Fruit fly (Drosophila melanogaster) whole organism, embryonic: ENCODE measurements around the gene Rab8.

Experiments used
- BtbVII ChIP-seq: fragments of 200-800 bp; sonication (Bioruptor generic); optimal IDR thresholded peaks from 3 replicates; lab custom pipeline; 2017; ENCODE audit warnings: missing biosample characterization, mild to moderate bottlenecking, missing genetic modification characterization
- Bteb2 ChIP-seq: fragments of 200-800 bp; sonication (Bioruptor generic); optimal IDR thresholded peaks from 2 replicates; lab custom pipeline; 2016; ENCODE audit warnings: missing biosample characterization, missing genetic modification characterization
- CG1024 ChIP-seq: fragments of 200-800 bp; sonication (Bioruptor generic); IDR thresholded peaks from 2 replicates; pipeline ENCODE4 v1.3.6; 2022; ENCODE audit warnings: missing biosample characterization, missing genetic modification characterization
- CG10543 ChIP-seq: fragments of 200-800 bp; sonication (Bioruptor generic); optimal IDR thresholded peaks from 3 replicates; lab custom pipeline; 2017; ENCODE audit warnings: missing biosample characterization, mild to moderate bottlenecking, missing genetic modification characterization, moderate library complexity
- CG11247 ChIP-seq: fragments of 200-800 bp; sonication (Bioruptor generic); IDR thresholded peaks from 2 replicates; pipeline ENCODE4 v1.3.6; 2022; ENCODE audit warnings: missing biosample characterization, missing genetic modification characterization
- CG13296 ChIP-seq: fragments of 200-800 bp; sonication (Bioruptor generic); optimal IDR thresholded peaks from 3 replicates; lab custom pipeline; 2018; ENCODE audit warnings: missing biosample characterization, mild to moderate bottlenecking, missing genetic modification characterization
- CG13775 ChIP-seq: fragments of 200-800 bp; sonication (Bioruptor generic); optimal IDR thresholded peaks from 3 replicates; lab custom pipeline; 2017; ENCODE audit warnings: missing biosample characterization, mild to moderate bottlenecking, missing genetic modification characterization
- CG13894 ChIP-seq: fragments of 200-800 bp; sonication (Bioruptor generic); optimal IDR thresholded peaks from 3 replicates; lab custom pipeline; 2018; ENCODE audit warnings: missing biosample characterization, mild to moderate bottlenecking, missing genetic modification characterization, moderate library complexity
- CG15073 ChIP-seq: fragments of 200-800 bp; sonication (Bioruptor generic); optimal IDR thresholded peaks from 2 replicates; lab custom pipeline; 2016; ENCODE audit warnings: missing biosample characterization, missing genetic modification characterization
- CG16815 ChIP-seq: fragments of 200-800 bp; sonication (Bioruptor generic); optimal IDR thresholded peaks from 3 replicates; lab custom pipeline; 2017; ENCODE audit warnings: missing biosample characterization, mild to moderate bottlenecking, missing genetic modification characterization
- CG18599 ChIP-seq: fragments of 200-800 bp; sonication (Bioruptor generic); optimal IDR thresholded peaks from 3 replicates; lab custom pipeline; 2017; ENCODE audit warnings: missing biosample characterization, missing genetic modification characterization, mild to moderate bottlenecking, moderate library complexity, missing genetic modification reagents
- CG2129 ChIP-seq: fragments of 200-800 bp; sonication (Bioruptor generic); IDR thresholded peaks from 2 replicates; pipeline ENCODE4 v1.3.6; 2022; ENCODE audit warnings: missing biosample characterization, missing genetic modification characterization; ENCODE audit not compliant: partially characterized antibody
- CG31224 ChIP-seq: fragments of 200-800 bp; sonication (Bioruptor generic); IDR thresholded peaks from 2 replicates; pipeline ENCODE4 v1.3.6; 2022; ENCODE audit warnings: missing biosample characterization, missing genetic modification characterization
- CG34376 ChIP-seq: fragments of 200-800 bp; sonication (Bioruptor generic); optimal IDR thresholded peaks from 2 replicates; lab custom pipeline; 2018; ENCODE audit warnings: missing biosample characterization, mild to moderate bottlenecking, missing genetic modification characterization
- CG6791 ChIP-seq: fragments of 200-800 bp; sonication (Bioruptor generic); IDR thresholded peaks from 3 replicates; pipeline ENCODE4 v1.3.6; 2022; ENCODE audit warnings: missing biosample characterization, missing genetic modification characterization; ENCODE audit not compliant: partially characterized antibody
- CG8089 ChIP-seq: fragments of 200-800 bp; sonication (Bioruptor generic); optimal IDR thresholded peaks from 3 replicates; lab custom pipeline; 2016; ENCODE audit warnings: missing biosample characterization, missing genetic modification characterization
- CG8359 ChIP-seq: fragments of 200-800 bp; sonication (Bioruptor generic); optimal IDR thresholded peaks from 2 replicates; lab custom pipeline; 2017; ENCODE audit warnings: missing biosample characterization, mild to moderate bottlenecking, missing genetic modification characterization, borderline replicate concordance
- Chrac-16 ChIP-seq: fragments of 200-800 bp; sonication (Bioruptor generic); optimal IDR thresholded peaks from 3 replicates; lab custom pipeline; 2016; ENCODE audit warnings: missing biosample characterization, missing genetic modification characterization
- CrebB ChIP-seq: fragments of 200-800 bp; sonication (Bioruptor generic); optimal IDR thresholded peaks from 3 replicates; lab custom pipeline; 2018; ENCODE audit warnings: missing biosample characterization, mild to moderate bottlenecking, missing genetic modification characterization
- Deaf1 ChIP-seq: fragments of 200-800 bp; optimal IDR thresholded peaks from 3 replicates; lab custom pipeline; 2019; ENCODE audit warnings: missing biosample characterization, mild to moderate bottlenecking, missing genetic modification characterization, moderate library complexity
- Dip2 ChIP-seq: fragments of 200-800 bp; sonication (Bioruptor generic); IDR thresholded peaks from 2 replicates; pipeline ENCODE4 v1.3.6; 2022; ENCODE audit warnings: missing biosample characterization, missing genetic modification characterization
- Doc2 ChIP-seq: fragments of 200-800 bp; sonication (Bioruptor generic); IDR thresholded peaks from 2 replicates; pipeline ENCODE4 v1.3.6; 2022; ENCODE audit warnings: missing biosample characterization, missing genetic modification characterization
- Fer1 ChIP-seq: fragments of 200-800 bp; sonication (Bioruptor generic); optimal IDR thresholded peaks from 2 replicates; lab custom pipeline; 2017; ENCODE audit warnings: missing biosample characterization, mild to moderate bottlenecking, missing genetic modification characterization
- HLH4C ChIP-seq: fragments of 200-800 bp; sonication (Bioruptor generic); IDR thresholded peaks from 3 replicates; pipeline ENCODE4 v1.3.6; 2022; ENCODE audit warnings: missing biosample characterization, missing genetic modification characterization; ENCODE audit not compliant: partially characterized antibody
- Hmr ChIP-seq: fragments of 200-800 bp; sonication (Bioruptor generic); optimal IDR thresholded peaks from 3 replicates; lab custom pipeline; 2017; ENCODE audit warnings: mild to moderate bottlenecking, missing biosample characterization, missing genetic modification reagents, missing genetic modification characterization
- Lhr ChIP-seq: fragments of 200-800 bp; sonication (Bioruptor generic); optimal IDR thresholded peaks from 3 replicates; lab custom pipeline; 2017; ENCODE audit warnings: mild to moderate bottlenecking, missing biosample characterization, missing genetic modification reagents, missing genetic modification characterization
- MBD-R2 ChIP-seq: fragments of 200-800 bp; sonication (Bioruptor generic); IDR thresholded peaks from 2 replicates; pipeline ENCODE4 v1.3.6; 2022; ENCODE audit warnings: missing biosample characterization, missing genetic modification characterization
- Mad ChIP-seq: fragments of 200-800 bp; sonication (Bioruptor generic); optimal IDR thresholded peaks from 2 replicates; lab custom pipeline; 2016; ENCODE audit warnings: missing biosample characterization, missing genetic modification characterization
- Med ChIP-seq: fragments of 200-800 bp; sonication (Bioruptor generic); peaks from one replicate; lab custom pipeline; 2016; ENCODE audit warnings: missing biosample characterization, missing genetic modification characterization, mild to moderate bottlenecking, inconsistent platforms, moderate library complexity
- Pdp1 ChIP-seq, 2 experiments: fragments of 200-800 bp; sonication (Bioruptor generic); optimal IDR thresholded peaks; 3 replicates each; lab custom pipeline; 2016; ENCODE audit warnings: missing biosample characterization in 2 of 2, missing genetic modification characterization in 2 of 2, mild to moderate bottlenecking in 1 of 2, moderate library complexity in 1 of 2
- Rfx ChIP-seq: fragments of 200-800 bp; sonication (Bioruptor generic); IDR thresholded peaks from 2 replicates; pipeline ENCODE4 v1.3.6; 2022; ENCODE audit warnings: missing biosample characterization, missing genetic modification characterization
- ac ChIP-seq: fragments of 200-800 bp; sonication (Bioruptor generic); optimal IDR thresholded peaks from 3 replicates; lab custom pipeline; 2017; ENCODE audit warnings: missing biosample characterization, mild to moderate bottlenecking, missing genetic modification characterization
- bcd ChIP-seq: fragments of 200-800 bp; sonication (Bioruptor generic); optimal IDR thresholded peaks from 2 replicates; lab custom pipeline; 2017; ENCODE audit warnings: missing biosample characterization, mild to moderate bottlenecking, missing genetic modification characterization
- cg ChIP-seq: fragments of 200-800 bp; sonication (Bioruptor generic); optimal IDR thresholded peaks from 3 replicates; lab custom pipeline; 2019; ENCODE audit warnings: missing biosample characterization, mild to moderate bottlenecking, missing genetic modification characterization, moderate library complexity
- chinmo ChIP-seq: fragments of 200-800 bp; sonication (Bioruptor generic); IDR thresholded peaks from 4 replicates; pipeline ENCODE4 v1.3.6; 2022; ENCODE audit warnings: missing biosample characterization, missing genetic modification characterization; ENCODE audit not compliant: partially characterized antibody
- esg ChIP-seq: fragments of 200-800 bp; sonication (Bioruptor generic); conservative IDR thresholded peaks from 2 replicates; pipeline ENCODE4 v1.3.6; 2022; ENCODE audit warnings: missing biosample characterization, missing genetic modification characterization
- exex ChIP-seq: fragments of 200-800 bp; sonication (Bioruptor generic); optimal IDR thresholded peaks from 4 replicates; lab custom pipeline; 2018; ENCODE audit warnings: missing biosample characterization, mild to moderate bottlenecking, missing genetic modification characterization, moderate library complexity
- lab ChIP-seq: fragments of 200-800 bp; sonication (Bioruptor generic); optimal IDR thresholded peaks from 3 replicates; lab custom pipeline; 2017; ENCODE audit warnings: missing biosample characterization, missing genetic modification characterization, mild to moderate bottlenecking, moderate library complexity, missing genetic modification reagents
- mirr ChIP-seq: fragments of 200-800 bp; sonication (Bioruptor generic); optimal IDR thresholded peaks from 3 replicates; lab custom pipeline; 2018; ENCODE audit warnings: missing biosample characterization, mild to moderate bottlenecking, missing genetic modification characterization
- pan ChIP-seq, 4 experiments: fragments of >200 bp in 3 of 4; fragments of 200-800 bp in 1 of 4; sonication (Bioruptor generic) in 1 of 4; optimal IDR thresholded peaks in 3 of 4; IDR thresholded peaks in 1 of 4; 2 replicates each; pipeline versions ENCODE4 v1.3.6 to Lab custom; 2017 to 2022; ENCODE audit warnings: missing biosample characterization in 2 of 4, missing genetic modification characterization in 2 of 4, mixed read lengths in 1 of 4
- pfk ChIP-seq: fragments of 200-800 bp; sonication (Bioruptor generic); optimal IDR thresholded peaks from 2 replicates; lab custom pipeline; 2018; ENCODE audit warnings: missing biosample characterization, mild to moderate bottlenecking, missing genetic modification characterization, moderate library complexity
- sr ChIP-seq: fragments of 200-800 bp; sonication (Bioruptor generic); IDR thresholded peaks from 3 replicates; pipeline ENCODE4 v1.3.6; 2022; ENCODE audit warnings: missing biosample characterization, missing genetic modification characterization
- sug ChIP-seq: fragments of 200-800 bp; optimal IDR thresholded peaks from 2 replicates; lab custom pipeline; 2019; ENCODE audit warnings: missing biosample characterization, mild to moderate bottlenecking, missing genetic modification characterization, moderate library complexity
- trem ChIP-seq: fragments of 200-800 bp; optimal IDR thresholded peaks from 3 replicates; lab custom pipeline; 2019; ENCODE audit warnings: missing biosample characterization, mild to moderate bottlenecking, missing genetic modification characterization, moderate library complexity
- vvl ChIP-seq: fragments of 200-800 bp; sonication (Bioruptor generic); IDR thresholded peaks from 2 replicates; pipeline ENCODE4 v1.3.6; 2022; ENCODE audit warnings: missing biosample characterization, missing genetic modification characterization

Rab8 gene

DNA sequence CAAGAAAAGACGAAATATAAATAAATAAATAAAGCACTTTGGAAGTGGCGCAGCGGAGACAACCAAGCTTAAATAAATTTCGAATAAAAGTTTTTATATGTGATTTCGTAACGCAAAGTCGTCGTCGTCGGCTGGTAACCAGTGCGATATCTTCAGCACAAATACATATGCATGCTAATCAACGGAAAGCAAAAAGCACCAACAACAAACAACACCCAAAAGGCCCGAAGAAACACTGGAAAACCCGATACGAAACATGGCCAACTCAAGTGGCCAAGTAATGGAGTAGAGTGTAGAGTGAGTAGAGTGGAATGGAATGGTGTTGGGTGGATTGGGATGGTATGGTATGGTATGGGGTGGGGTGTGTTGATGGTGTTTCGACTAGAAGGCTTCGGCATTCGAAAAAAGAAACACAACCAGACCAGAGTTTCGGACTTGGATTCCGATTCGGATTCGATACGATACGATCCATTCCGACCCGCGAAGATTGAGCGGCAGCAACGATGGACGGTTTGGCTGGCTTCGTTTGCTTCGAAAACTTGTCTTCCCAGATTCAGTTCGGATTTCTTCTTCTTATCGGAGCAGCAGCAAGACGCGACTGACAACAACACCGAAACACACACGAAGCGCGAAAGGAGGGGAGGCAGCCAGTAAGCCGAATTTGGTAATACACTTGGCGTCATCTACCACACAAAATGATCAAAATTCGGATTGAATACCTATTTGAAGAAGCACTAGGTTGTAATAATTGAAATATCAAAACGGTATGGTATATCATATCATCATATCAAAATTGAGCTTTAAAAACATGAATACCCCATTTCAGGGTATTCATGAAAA is 31.9 kb upstream of the Rab8 start (continued):
- TF ChIP-seq Lhr (peak; percentile 61), Hmr (GFP tag; lab: Kevin White, UChicago) (peak; percentile 95), Mad (GFP tag; lab: Kevin White, UChicago) (peak; percentile 93), pan (optimal IDR thresholded peaks at IDR 0.05; lab: Kevin White, UChicago) (no peak), pan (GFP tag; optimal IDR thresholded peaks at IDR 0.05 in 1 of 2, IDR thresholded peaks at IDR 0.05 in 1 of 2) (peak in 1 of 2 experiments; percentile 97), cg (peak; percentile 51), MBD-R2 (GFP tag; lab: Robert Waterston, UW) (peak; percentile 96), CG15073 (peak; percentile 70), esg (GFP tag; lab: Robert Waterston, UW) (peak; percentile 95), CG6791 (GFP tag; lab: Robert Waterston, UW) (no peak), Dip2 (GFP tag; lab: Robert Waterston, UW) (no peak), HLH4C (GFP tag; lab: Robert Waterston, UW) (no peak), Chrac-16 (GFP tag; lab: Kevin White, UChicago) (peak; percentile 93), CG31224 (GFP tag; lab: Robert Waterston, UW) (peak; percentile 88), CG1024 (peak; percentile 54; the same call in 1 of the 2 replicates), Doc2 (GFP tag; lab: Robert Waterston, UW) (no peak), Bteb2 (GFP tag; lab: Kevin White, UChicago) (peak; percentile 96), sr (GFP tag; lab: Robert Waterston, UW) (peak; percentile 82; the same call in 2 of the 3 replicates), CG16815 (GFP tag; lab: Kevin White, UChicago) (peak; percentile 86), trem (tag; lab: Kevin White, UChicago) (peak; percentile 81)

DNA sequence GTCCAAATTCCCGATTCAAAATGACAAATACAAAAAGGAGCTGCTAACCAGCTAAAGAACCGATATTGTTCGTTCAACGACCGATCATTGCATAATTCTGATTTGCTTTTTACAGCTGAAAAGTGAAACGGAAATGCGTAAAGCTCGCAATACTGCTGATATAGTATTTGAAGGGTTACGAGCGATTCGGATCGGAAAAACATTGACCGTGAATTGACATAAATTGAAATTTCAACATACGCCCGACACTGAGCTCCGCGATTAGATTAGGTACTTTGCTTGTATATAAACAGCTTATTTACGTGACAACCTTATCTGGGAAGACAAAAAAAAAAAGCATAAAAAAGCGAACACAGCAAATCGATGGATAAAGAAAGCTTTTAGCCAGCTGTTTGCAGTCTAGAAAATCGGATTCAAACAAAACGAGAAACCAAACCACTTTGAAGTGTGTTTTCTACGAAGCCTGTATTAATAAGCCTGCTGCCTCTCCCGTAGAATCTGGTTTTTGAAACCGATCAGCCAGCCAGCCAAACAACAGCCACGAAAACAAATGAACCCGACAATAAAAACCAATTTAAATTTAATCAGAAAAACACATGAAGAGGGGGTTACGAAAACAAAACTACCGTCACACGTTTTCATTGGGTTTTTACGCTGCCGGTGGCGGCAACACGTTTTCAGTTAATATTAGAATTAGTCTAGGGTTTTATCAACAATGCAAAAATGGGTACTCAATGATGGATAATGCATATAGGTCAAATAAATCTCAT is 30.8 kb upstream of the Rab8 start:
- TF ChIP-seq exex (tag; lab: Kevin White, UChicago) (peak; percentile 79), Deaf1 (tag; lab: Kevin White, UChicago) (peak; percentile 30), CG13775 (no peak), BtbVII (GFP tag; lab: Kevin White, UChicago) (peak; percentile 32), CrebB (tag; lab: Kevin White, UChicago) (no peak), Fer1 (peak; percentile 16), pfk (GFP tag; lab: Kevin White, UChicago) (peak; percentile 57), ac (GFP tag; lab: Kevin White, UChicago) (no peak), CG8359 (GFP tag; lab: Kevin White, UChicago) (no peak), lab (GFP tag; lab: Kevin White, UChicago) (peak; percentile 17), bcd (GFP tag; lab: Kevin White, UChicago) (no peak), CG2129 (GFP tag; lab: Robert Waterston, UW) (no peak), CG34376 (peak; percentile 84), CG10543 (peak; percentile 68), vvl (GFP tag; lab: Robert Waterston, UW) (0 out of 2 replicates have a peak, but pooled peaks have one; percentile 28), CG13894 (tag; lab: Kevin White, UChicago) (peak; percentile 50), CG8089 (GFP tag; lab: Kevin White, UChicago) (no peak), CG13296 (peak; percentile 17), sug (tag; lab: Kevin White, UChicago) (peak; percentile 41), Rfx (no peak), Med (peak; percentile 39), chinmo (GFP tag; lab: Robert Waterston, UW) (peak; percentile 79; the same call in 2 of the 4 replicates), CG18599 (GFP tag; lab: Kevin White, UChicago) (peak; percentile 28), mirr (GFP tag; lab: Kevin White, UChicago) (peak; percentile 90), Pdp1 (GFP tag; optimal IDR thresholded peaks at IDR 0.05; lab: Kevin White, UChicago) (peak in 1 of 2 experiments; percentile 96), CG11247 (GFP tag; lab: Robert Waterston, UW) (no peak)
